Fruit fly (Drosophila melanogaster) whole organism, wandering third instar larva: ENCODE data around the gene mRpS21.

Source experiments
- CG32264 ChIP-seq: fragments of 200-800 bp; sonication (Bioruptor generic); optimal IDR thresholded peaks from 2 replicates; lab custom pipeline; 2016; ENCODE audit warnings: missing biosample characterization, missing genetic modification characterization
- Dif ChIP-seq: fragments of 200-275, 200-300 bp; sonication (Bioruptor generic); optimal IDR thresholded peaks from 2 replicates; lab custom pipeline; 2018; ENCODE audit warnings: missing biosample characterization, missing genetic modification characterization; ENCODE audit not compliant: partially characterized antibody
- GATAd ChIP-seq: sonication (Bioruptor generic); optimal IDR thresholded peaks from 2 replicates; lab custom pipeline; 2016; ENCODE audit warnings: missing biosample characterization, missing genetic modification characterization
- Vsx2 ChIP-seq: fragments of 200-300, 225-300 bp; sonication (Bioruptor generic); optimal IDR thresholded peaks from 2 replicates; lab custom pipeline; 2018; ENCODE audit warnings: missing biosample characterization, missing genetic modification characterization; ENCODE audit not compliant: partially characterized antibody
- ey ChIP-seq: fragments of 200-800 bp; sonication (Bioruptor generic); optimal IDR thresholded peaks from 2 replicates; lab custom pipeline; 2016; ENCODE audit warnings: missing biosample characterization, missing genetic modification characterization
- foxo ChIP-seq, 2 experiments: fragments of 200-800 bp; sonication (Bioruptor generic); optimal IDR thresholded peaks; 2 replicates in 1 of 2; 3 replicates in 1 of 2; lab custom pipeline; 2016 to 2017; ENCODE audit warnings: missing biosample characterization in 2 of 2, missing genetic modification characterization in 2 of 2
- h ChIP-seq: fragments of 200-800 bp; sonication (Bioruptor generic); optimal IDR thresholded peaks from 3 replicates; lab custom pipeline; 2016; ENCODE audit warnings: missing biosample characterization, mild to moderate bottlenecking, missing genetic modification characterization
- sage ChIP-seq: fragments of 200-800 bp; sonication (Bioruptor generic); optimal IDR thresholded peaks from 2 replicates; lab custom pipeline; 2016; ENCODE audit warnings: missing biosample characterization, mild to moderate bottlenecking, missing genetic modification characterization
- sv ChIP-seq: fragments of 200-800 bp; sonication (Bioruptor generic); optimal IDR thresholded peaks from 3 replicates; lab custom pipeline; 2016; ENCODE audit warnings: missing biosample characterization, missing genetic modification characterization

Gene mRpS21

DNA sequence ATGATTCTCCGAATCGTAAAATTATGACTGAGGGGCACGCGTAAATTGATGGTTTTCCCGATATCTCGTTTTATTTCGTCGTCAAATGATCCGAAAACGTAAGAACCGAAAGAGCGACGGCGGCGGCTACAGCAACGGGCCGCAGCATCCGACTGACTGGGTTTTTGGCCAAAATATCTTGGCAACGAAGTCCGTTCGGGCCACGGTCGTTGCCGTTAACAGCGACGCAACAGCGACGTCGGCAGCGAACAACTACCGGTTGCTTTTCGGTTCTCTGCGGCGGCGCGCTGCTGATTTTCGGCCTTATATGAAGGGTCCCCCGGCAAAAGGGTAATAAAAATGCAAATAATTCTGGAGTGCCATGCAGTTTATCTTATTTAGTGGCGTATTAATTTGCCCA lies 47.6 kb downstream of the mRpS21 start, which contains the start of gene PK2-R2 (continued):
- TF ChIP-seq Dif (GFP tag; lab: Kevin White, UChicago) (no peak), foxo (GFP tag; optimal IDR thresholded peaks at IDR 0.05; lab: Kevin White, UChicago) (no peak), CG32264 (no peak)

- TF ChIP-seq ey (GFP tag; lab: Kevin White, UChicago) (no peak), sv (GFP tag; lab: Kevin White, UChicago) (no peak), GATAd (GFP tag; lab: Kevin White, UChicago) (no peak), Vsx2 (GFP tag; lab: Kevin White, UChicago) (no peak), sage (GFP tag; lab: Kevin White, UChicago) (no peak), h (GFP tag; lab: Kevin White, UChicago) (no peak)
These were observed 48.6 kb downstream of the mRpS21 start for dm6 chr3R:13333031-13333430.
